Fruit fly (Drosophila melanogaster) whole organism, adult: ENCODE measurements around the gene Axn.
A peak's percentile ranks its signal among the peaks of the same experiment; 100 is the strongest.

Experiments
- CG11617 ChIP-seq: fragments of 200-800 bp; sonication (Bioruptor generic); optimal IDR thresholded peaks from 2 replicates; lab custom pipeline; 2017; ENCODE audit warnings: mild to moderate bottlenecking, missing biosample characterization, missing genetic modification reagents, missing genetic modification characterization
- CG12768 ChIP-seq: fragments of 200-800 bp; sonication (Bioruptor generic); optimal IDR thresholded peaks from 2 replicates; lab custom pipeline; 2017; ENCODE audit warnings: missing biosample characterization, missing genetic modification characterization, mild to moderate bottlenecking, moderate library complexity, missing genetic modification reagents
- CG14711 ChIP-seq: fragments of 200-800 bp; sonication (Bioruptor generic); optimal IDR thresholded peaks from 2 replicates; lab custom pipeline; 2018; ENCODE audit warnings: missing biosample characterization, mild to moderate bottlenecking, missing genetic modification characterization, moderate library complexity
- CG1620 ChIP-seq: fragments of 200-800 bp; sonication (Bioruptor generic); optimal IDR thresholded peaks from 2 replicates; lab custom pipeline; 2016; ENCODE audit warnings: missing biosample characterization, missing genetic modification characterization
- CG33017 ChIP-seq: fragments of 200-800 bp; sonication (Bioruptor generic); optimal IDR thresholded peaks from 2 replicates; lab custom pipeline; 2018; ENCODE audit warnings: missing biosample characterization, mild to moderate bottlenecking, missing genetic modification characterization, moderate library complexity
- CG5204 ChIP-seq: fragments of 200-800 bp; sonication (Bioruptor generic); optimal IDR thresholded peaks from 2 replicates; lab custom pipeline; 2016; ENCODE audit warnings: missing biosample characterization, missing genetic modification characterization
- CG7045 ChIP-seq: fragments of 200-800 bp; sonication (Bioruptor generic); optimal IDR thresholded peaks from 2 replicates; lab custom pipeline; 2017; ENCODE audit warnings: missing biosample characterization, mild to moderate bottlenecking, missing genetic modification characterization
- CG7101 ChIP-seq: fragments of 200-800 bp; sonication (Bioruptor generic); optimal IDR thresholded peaks from 2 replicates; lab custom pipeline; 2018; ENCODE audit warnings: missing biosample characterization, mild to moderate bottlenecking, missing genetic modification characterization, moderate library complexity
- Clk ChIP-seq: fragments of 200-800 bp; sonication (Bioruptor generic); optimal IDR thresholded peaks from 2 replicates; lab custom pipeline; 2017; ENCODE audit warnings: missing biosample characterization, missing genetic modification characterization
- Crg-1 ChIP-seq: fragments of 200-800 bp; sonication (Bioruptor generic); optimal IDR thresholded peaks from 2 replicates; lab custom pipeline; 2016; ENCODE audit warnings: missing biosample characterization, missing genetic modification characterization
- Hr96 ChIP-seq: fragments of 200-800 bp; sonication (Bioruptor generic); optimal IDR thresholded peaks from 2 replicates; lab custom pipeline; 2016; ENCODE audit warnings: missing biosample characterization, missing genetic modification characterization
- Mnt ChIP-seq: fragments of 200-800 bp; sonication (Bioruptor generic); optimal IDR thresholded peaks from 2 replicates; lab custom pipeline; 2016; ENCODE audit warnings: missing biosample characterization, mild to moderate bottlenecking, missing genetic modification characterization
- bab1 ChIP-seq: fragments of 200-800 bp; sonication (Bioruptor generic); optimal IDR thresholded peaks from 3 replicates; lab custom pipeline; 2019; ENCODE audit warnings: missing biosample characterization, mild to moderate bottlenecking, missing genetic modification characterization, moderate library complexity
- cic ChIP-seq: fragments of 200-800 bp; sonication (Bioruptor generic); optimal IDR thresholded peaks from 2 replicates; lab custom pipeline; 2017; ENCODE audit warnings: missing biosample characterization, mild to moderate bottlenecking, missing genetic modification characterization, moderate library complexity
- cnc ChIP-seq, 2 experiments: fragments of >200 bp; optimal IDR thresholded peaks; 2 replicates each; lab custom pipeline; 2017
- kay ChIP-seq: fragments of 200-800 bp; sonication (Bioruptor generic); peaks from one replicate; lab custom pipeline; 2016; ENCODE audit warnings: missing biosample characterization, missing genetic modification characterization, borderline replicate concordance
- ovo ChIP-seq: fragments of 200-800 bp; sonication (Bioruptor generic); optimal IDR thresholded peaks from 2 replicates; lab custom pipeline; 2016; ENCODE audit warnings: missing biosample characterization, missing genetic modification characterization
- pad ChIP-seq: fragments of 200-800 bp; sonication (Bioruptor generic); optimal IDR thresholded peaks from 3 replicates; lab custom pipeline; 2017; ENCODE audit warnings: missing biosample characterization, missing genetic modification characterization, mild to moderate bottlenecking, moderate library complexity, missing genetic modification reagents
- tj ChIP-seq: fragments of 200-800 bp; sonication (Bioruptor generic); optimal IDR thresholded peaks from 3 replicates; lab custom pipeline; 2017; ENCODE audit warnings: missing biosample characterization, mild to moderate bottlenecking, missing genetic modification characterization, moderate library complexity
- toe ChIP-seq: fragments of 200-800 bp; sonication (Bioruptor generic); optimal IDR thresholded peaks from 2 replicates; lab custom pipeline; 2016; ENCODE audit warnings: missing biosample characterization, missing genetic modification characterization

Axn gene

DNA sequence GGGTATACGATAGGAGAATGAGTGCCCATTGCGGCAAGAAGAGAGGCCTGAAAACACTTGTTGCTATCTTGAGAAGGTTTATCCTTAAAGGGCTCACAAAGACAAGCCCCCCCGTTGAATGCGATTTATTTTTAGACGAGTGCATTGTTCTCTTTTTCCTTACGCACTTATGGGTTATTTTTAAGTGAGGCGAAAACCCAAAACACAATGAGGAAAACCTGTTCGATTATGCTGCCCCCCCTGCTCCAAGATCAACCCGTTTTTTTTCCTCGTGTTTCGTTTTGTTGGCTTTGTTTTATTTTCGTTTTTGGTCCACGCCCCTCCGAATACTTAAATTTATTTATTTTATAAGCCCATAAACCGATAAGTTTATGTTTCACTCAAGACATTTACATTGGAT lies 37.3 kb downstream of the Axn start:
- TF ChIP-seq CG7045 (GFP tag; lab: Kevin White, UChicago), result no peak
- TF ChIP-seq Crg-1 (GFP tag; lab: Kevin White, UChicago), result no peak
- no peak for TF ChIP-seq cic (GFP tag; lab: Kevin White, UChicago)
- TF ChIP-seq kay (GFP tag; lab: Kevin White, UChicago), result no peak
- no peak for TF ChIP-seq CG1620 (GFP tag; lab: Kevin White, UChicago)
- TF ChIP-seq CG12768 (GFP tag; lab: Kevin White, UChicago), result no peak
- TF ChIP-seq cnc (optimal IDR thresholded peaks at IDR 0.05; lab: Kevin White, UChicago), result no peak
- TF ChIP-seq ovo (GFP tag; lab: Kevin White, UChicago), result no peak
- TF ChIP-seq tj, result no peak
- no peak for TF ChIP-seq CG7101 (tag; lab: Kevin White, UChicago)

DNA sequence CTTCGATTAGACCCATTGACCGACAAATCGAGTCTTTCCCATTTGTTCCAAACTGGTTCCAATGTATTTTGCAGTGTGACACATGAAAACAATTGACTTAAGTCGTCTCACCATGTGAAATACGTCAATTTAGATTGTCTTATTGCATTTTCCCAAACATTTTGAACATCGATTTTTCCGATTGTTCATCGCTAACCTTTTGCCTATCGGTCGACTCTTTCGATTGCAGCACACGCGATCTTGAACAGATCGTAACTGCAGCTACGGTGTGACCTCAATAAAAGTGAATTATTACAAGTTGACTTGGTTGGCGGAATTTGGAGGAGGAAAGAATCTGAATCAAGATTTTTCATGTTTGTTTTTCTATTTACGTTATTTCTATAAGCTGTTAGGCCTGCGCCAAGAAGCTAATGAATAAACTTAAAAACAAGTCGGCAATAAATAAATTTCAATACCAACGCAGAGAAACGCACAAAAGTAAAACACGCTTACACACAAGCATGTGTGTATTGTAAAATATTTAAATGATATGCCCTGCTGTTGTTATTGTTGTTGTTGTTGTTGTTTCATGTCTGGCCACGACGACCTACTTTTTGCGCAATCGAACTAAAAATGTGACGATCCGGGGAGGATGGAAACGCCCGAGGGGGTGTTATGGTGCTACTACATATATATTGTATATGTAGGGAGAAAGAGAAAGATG lies 38.0 kb downstream of the Axn start:
- TF ChIP-seq cnc (optimal IDR thresholded peaks at IDR 0.05; lab: Kevin White, UChicago) (no peak), pad (GFP tag; lab: Kevin White, UChicago) (no peak), CG12768 (GFP tag; lab: Kevin White, UChicago) (no peak), CG11617 (GFP tag; lab: Kevin White, UChicago) (no peak), toe (GFP tag; lab: Kevin White, UChicago) (no peak), CG33017 (tag; lab: Kevin White, UChicago) (no peak), tj (no peak), CG7101 (tag; lab: Kevin White, UChicago) (no peak), CG5204 (GFP tag; lab: Kevin White, UChicago) (no peak), bab1 (GFP tag; lab: Kevin White, UChicago) (no peak), kay (GFP tag; lab: Kevin White, UChicago) (no peak), ovo (GFP tag; lab: Kevin White, UChicago) (no peak), cic (GFP tag; lab: Kevin White, UChicago) (no peak), CG14711 (tag; lab: Kevin White, UChicago) (no peak), Hr96 (GFP tag; lab: Kevin White, UChicago) (no peak), CG1620 (GFP tag; lab: Kevin White, UChicago) (no peak), CG7045 (GFP tag; lab: Kevin White, UChicago) (no peak), Crg-1 (GFP tag; lab: Kevin White, UChicago) (no peak), Clk (no peak), Mnt (no peak)

DNA sequence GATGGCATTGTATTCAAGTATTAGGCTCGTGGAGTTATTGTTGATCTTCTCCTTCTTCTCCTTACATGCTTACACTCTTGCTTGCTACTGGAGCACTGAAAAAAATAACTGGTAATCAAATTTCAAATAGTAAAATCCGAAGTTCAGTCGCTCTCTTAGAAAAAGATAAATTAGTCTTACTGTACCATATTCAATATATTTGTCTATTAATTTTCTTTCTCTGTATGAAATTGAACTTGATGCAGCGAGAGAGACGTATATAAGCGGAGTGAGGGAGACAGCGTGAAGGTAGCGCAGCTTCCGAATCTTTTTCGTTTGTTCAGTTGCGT lies 38.5 kb downstream of the Axn start:
- TF ChIP-seq toe (GFP tag; lab: Kevin White, UChicago), result no peak
- TF ChIP-seq CG5204 (GFP tag; lab: Kevin White, UChicago), result no peak
- TF ChIP-seq CG14711 (tag; lab: Kevin White, UChicago), result peak; percentile 48
- peak; percentile 38 for TF ChIP-seq CG33017 (tag; lab: Kevin White, UChicago)
- TF ChIP-seq cnc (optimal IDR thresholded peaks at IDR 0.05; lab: Kevin White, UChicago), result no peak
- peak; percentile 26 for TF ChIP-seq CG12768 (GFP tag; lab: Kevin White, UChicago)
- peak; percentile 56 for TF ChIP-seq CG7101 (tag; lab: Kevin White, UChicago)
- no peak for TF ChIP-seq tj
- TF ChIP-seq CG11617 (GFP tag; lab: Kevin White, UChicago), result no peak
- no peak for TF ChIP-seq pad (GFP tag; lab: Kevin White, UChicago)
- no peak for TF ChIP-seq ovo (GFP tag; lab: Kevin White, UChicago)
- no peak for TF ChIP-seq cic (GFP tag; lab: Kevin White, UChicago)
- no peak for TF ChIP-seq Hr96 (GFP tag; lab: Kevin White, UChicago)
- no peak for TF ChIP-seq kay (GFP tag; lab: Kevin White, UChicago)
- no peak for TF ChIP-seq CG7045 (GFP tag; lab: Kevin White, UChicago)
- TF ChIP-seq Crg-1 (GFP tag; lab: Kevin White, UChicago), result no peak
- TF ChIP-seq Clk, result no peak
- TF ChIP-seq bab1 (GFP tag; lab: Kevin White, UChicago), result no peak
- peak; percentile 15 for TF ChIP-seq Mnt
- no peak for TF ChIP-seq CG1620 (GFP tag; lab: Kevin White, UChicago)

DNA sequence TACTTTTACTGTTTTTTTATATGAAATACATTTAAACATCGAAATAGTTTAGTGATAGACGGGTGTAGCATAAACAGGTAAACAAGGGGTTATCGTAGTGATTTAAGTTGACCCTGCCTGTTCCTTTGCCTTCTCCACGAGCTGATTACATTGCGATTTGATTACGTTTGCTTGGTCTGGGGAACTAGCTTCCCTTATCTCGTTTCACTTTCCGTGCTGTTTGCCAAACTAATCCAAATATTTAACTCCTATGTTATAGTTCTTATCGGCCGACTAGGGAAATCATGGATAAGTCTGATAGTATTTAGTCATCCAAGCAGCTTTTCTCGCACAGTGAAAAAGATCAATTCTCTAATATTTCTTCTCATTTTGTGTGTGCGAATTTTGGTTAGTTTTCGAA lies 39.3 kb downstream of the Axn start:
- TF ChIP-seq Hr96 (GFP tag; lab: Kevin White, UChicago), result no peak
- TF ChIP-seq kay (GFP tag; lab: Kevin White, UChicago), result peak; percentile 48
- TF ChIP-seq bab1 (GFP tag; lab: Kevin White, UChicago), result no peak
- TF ChIP-seq cic (GFP tag; lab: Kevin White, UChicago), result peak; percentile 35
- peak; percentile 30 for TF ChIP-seq CG7045 (GFP tag; lab: Kevin White, UChicago)
- no peak for TF ChIP-seq pad (GFP tag; lab: Kevin White, UChicago)

DNA sequence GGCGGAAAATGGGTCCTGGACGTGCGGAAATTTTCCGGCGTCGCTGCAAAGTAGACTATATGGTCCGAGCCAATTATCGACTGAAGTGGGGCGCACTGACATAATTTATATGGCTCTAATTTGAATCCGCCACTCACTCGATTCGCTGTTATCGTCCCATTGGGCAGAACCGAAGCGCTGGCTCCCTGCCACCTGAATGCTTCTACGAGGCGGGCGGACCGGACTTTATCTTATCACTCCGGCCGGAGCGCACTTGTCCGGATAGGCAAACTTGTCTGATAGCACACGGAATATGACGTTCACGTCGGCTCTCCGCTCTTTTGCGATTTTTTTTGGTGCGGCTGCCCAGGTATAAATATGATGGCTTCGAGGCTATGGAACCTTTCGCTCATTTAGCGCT lies 39.9 kb downstream of the Axn start:
- no peak for TF ChIP-seq cnc (optimal IDR thresholded peaks at IDR 0.05; lab: Kevin White, UChicago)
- no peak for TF ChIP-seq CG1620 (GFP tag; lab: Kevin White, UChicago)
- TF ChIP-seq pad (GFP tag; lab: Kevin White, UChicago), result no peak
- no peak for TF ChIP-seq bab1 (GFP tag; lab: Kevin White, UChicago)
- TF ChIP-seq ovo (GFP tag; lab: Kevin White, UChicago), result no peak
- TF ChIP-seq kay (GFP tag; lab: Kevin White, UChicago), result no peak
- TF ChIP-seq Hr96 (GFP tag; lab: Kevin White, UChicago), result no peak
- TF ChIP-seq toe (GFP tag; lab: Kevin White, UChicago), result no peak
- TF ChIP-seq Crg-1 (GFP tag; lab: Kevin White, UChicago), result no peak

DNA sequence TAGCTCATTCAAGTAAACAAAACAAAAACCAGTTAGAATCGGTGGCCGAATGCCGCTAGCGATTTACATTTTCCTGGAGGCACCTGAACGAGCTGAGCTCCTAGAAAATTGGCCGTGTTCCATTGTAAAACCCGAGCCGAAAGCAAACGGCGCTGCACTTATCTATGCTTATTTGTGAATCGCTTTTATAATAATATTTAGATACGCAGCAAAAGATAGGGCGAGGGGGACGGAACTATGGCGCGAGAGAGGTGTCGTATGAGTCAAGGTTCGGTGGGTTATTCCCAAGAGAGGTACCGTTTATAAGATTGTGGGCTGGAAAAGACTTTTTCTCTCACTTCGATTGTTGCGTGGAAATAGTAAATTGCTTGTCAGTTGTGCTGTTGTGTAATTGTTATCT lies 41.1 kb downstream of the Axn start:
- TF ChIP-seq CG11617 (GFP tag; lab: Kevin White, UChicago), result no peak
- TF ChIP-seq CG7045 (GFP tag; lab: Kevin White, UChicago), result no peak
